Worm (Caenorhabditis elegans) whole organism, late embryonic: Measurements from ENCODE around the gene F58H1.2.

Experiments
- ama-1 ChIP-seq: fragments of 150-350 bp; optimal IDR thresholded peaks from 2 replicates; lab custom pipeline; 2014
- sdc-2 ChIP-seq: sonication (generic microtip); optimal IDR thresholded peaks from 2 replicates; lab custom pipeline; 2016; ENCODE audit warnings: missing genotype, missing genetic modification characterization, missing compliant biosample characterization
- zip-5 ChIP-seq: sonication (generic microtip); optimal IDR thresholded peaks from 2 replicates; lab custom pipeline; 2016; ENCODE audit warnings: missing genetic modification characterization, missing compliant biosample characterization

DNA sequence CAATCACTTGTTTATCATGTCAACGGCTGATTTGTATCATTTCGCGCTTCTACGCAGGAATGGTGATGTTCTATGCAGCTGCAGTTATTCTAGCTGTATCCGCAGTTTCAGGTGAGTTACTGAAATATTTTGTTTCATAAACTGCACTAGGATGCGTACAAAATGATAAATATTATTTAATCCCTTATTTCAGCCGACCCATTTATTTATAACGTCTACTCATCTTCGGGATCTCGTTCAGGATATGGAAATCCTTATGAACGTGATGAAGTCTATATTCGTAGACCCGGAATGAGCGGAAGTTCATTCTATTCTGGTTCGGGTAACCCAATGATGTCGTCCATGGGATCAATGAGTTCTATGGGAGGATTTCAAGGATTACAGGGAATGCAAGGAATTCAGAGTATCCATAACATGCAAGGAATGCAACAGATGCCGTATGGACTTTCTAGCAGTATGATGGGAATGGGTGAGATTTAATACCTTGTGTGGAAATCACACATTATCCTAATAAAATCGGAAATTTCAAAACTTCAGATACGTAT lies at the start of gene F58H1.2:
- TF ChIP-seq sdc-2 (tag; lab: Kevin White, UChicago) (no peak), zip-5 (tag; lab: Kevin White, UChicago) (no peak), ama-1 (no peak)
